Worm (Caenorhabditis elegans) whole organism, L1 larva: ENCODE results near the gene T12G3.6.

Source experiments
- C04F5.9 ChIP-seq: sonication (generic microtip); optimal IDR thresholded peaks from 2 replicates; lab custom pipeline; 2016; ENCODE audit warnings: missing genetic modification characterization, missing compliant biosample characterization
- aha-1 ChIP-seq: fragments of 150-350 bp; optimal IDR thresholded peaks from 2 replicates; lab custom pipeline; 2014; ENCODE audit warnings: missing biosample characterization, missing genetic modification characterization
- alr-1 ChIP-seq: fragments of 200-800 bp; sonication (Bioruptor generic); optimal IDR thresholded peaks from 2 replicates; lab custom pipeline; 2018; ENCODE audit warnings: borderline replicate concordance, mild to moderate bottlenecking, missing genetic modification characterization, missing compliant biosample characterization
- blmp-1 ChIP-seq: fragments of 150-350 bp; optimal IDR thresholded peaks from 2 replicates; lab custom pipeline; 2014; ENCODE audit warnings: missing biosample characterization, missing genetic modification characterization
- ceh-63 ChIP-seq: fragments of 200-800 bp; sonication (Bioruptor generic); optimal IDR thresholded peaks from 2 replicates; lab custom pipeline; 2018; ENCODE audit warnings: mild to moderate bottlenecking, missing genetic modification characterization, missing compliant biosample characterization
- dsc-1 ChIP-seq: sonication (generic microtip); optimal IDR thresholded peaks from 2 replicates; lab custom pipeline; 2016; ENCODE audit warnings: mild to moderate bottlenecking, missing genetic modification characterization, missing compliant biosample characterization
- efl-1 ChIP-seq, 4 experiments: fragments of 150-350 bp; optimal IDR thresholded peaks in 3 of 4; peaks in 1 of 4; 1 replicate in 1 of 4; 2 replicates in 3 of 4; lab custom pipeline; 2014; ENCODE audit warnings: missing biosample characterization in 2 of 4, missing genetic modification characterization in 2 of 4, missing genetic modification reagents in 2 of 4
- jun-1 ChIP-seq: fragments of 150-350 bp; optimal IDR thresholded peaks from 2 replicates; lab custom pipeline; 2014; ENCODE audit warnings: missing biosample characterization, missing genetic modification reagents, missing genetic modification characterization
- lin-14 ChIP-seq: fragments of 200-800 bp; sonication (Bioruptor generic); optimal IDR thresholded peaks from 2 replicates; lab custom pipeline; 2018; ENCODE audit warnings: mild to moderate bottlenecking, missing genetic modification characterization, moderate library complexity, missing compliant biosample characterization
- lin-39 ChIP-seq: fragments of 150-350 bp; optimal IDR thresholded peaks from 2 replicates; lab custom pipeline; 2014; ENCODE audit warnings: missing biosample characterization, missing genetic modification reagents, missing genetic modification characterization
- mdl-1 ChIP-seq, 2 experiments: fragments of 150-350 bp; optimal IDR thresholded peaks; 2 replicates each; lab custom pipeline; 2014 to 2017; ENCODE audit warnings: missing biosample characterization in 2 of 2, missing genetic modification characterization in 2 of 2, inconsistent platforms in 1 of 2
- nhr-28 ChIP-seq: fragments of 150-350 bp; optimal IDR thresholded peaks from 2 replicates; lab custom pipeline; 2014; ENCODE audit warnings: missing biosample characterization, missing genetic modification characterization
- nhr-71 ChIP-seq: sonication (generic microtip); optimal IDR thresholded peaks from 2 replicates; lab custom pipeline; 2016; ENCODE audit warnings: mild to moderate bottlenecking, missing genetic modification characterization, moderate library complexity, missing compliant biosample characterization
- nhr-84 ChIP-seq: sonication (generic microtip); optimal IDR thresholded peaks from 2 replicates; lab custom pipeline; 2017; ENCODE audit warnings: missing biosample characterization, missing genetic modification characterization
- nhr-85 ChIP-seq: sonication (generic microtip); peaks from one replicate; lab custom pipeline; 2016; ENCODE audit warnings: missing genetic modification characterization, inconsistent platforms, missing compliant biosample characterization
- rnt-1 ChIP-seq: sonication (generic microtip); optimal IDR thresholded peaks from 2 replicates; lab custom pipeline; 2016; ENCODE audit warnings: mild to moderate bottlenecking, missing genetic modification characterization, moderate library complexity, missing compliant biosample characterization

T12G3.6 gene

ce11 chrIV:12009046-12009674, 21.9 kb downstream of the T12G3.6 start:
- TF ChIP-seq nhr-85 (peak; percentile 19), ceh-63 (GFP tag; lab: Kevin White, UChicago) (no peak), efl-1 (optimal IDR thresholded peaks at IDR 0.05; lab: Kevin White, UChicago) (no peak), efl-1 (GFP tag; optimal IDR thresholded peaks at IDR 0.05 in 1 of 2; lab: Kevin White, UChicago) (peak in 1 of 2 experiments; percentile 41), mdl-1 (tag; optimal IDR thresholded peaks at IDR 0.05; lab: Kevin White, UChicago) (peak in 1 of 2 experiments; percentile 13), rnt-1 (tag; lab: Kevin White, UChicago) (peak; percentile 5), nhr-71 (tag; lab: Kevin White, UChicago) (peak; percentile 33), blmp-1 (tag; lab: Kevin White, UChicago) (peak; percentile 46), lin-14 (GFP tag; lab: Kevin White, UChicago) (peak; percentile 44), lin-39 (tag; lab: Kevin White, UChicago) (no peak)

ce11 chrIV:12005090-12005770, 25.8 kb downstream of the T12G3.6 start:
- TF ChIP-seq nhr-85 (peak; percentile 45), lin-39 (tag; lab: Kevin White, UChicago) (no peak), alr-1 (tag; lab: Kevin White, UChicago) (no peak)

ce11 chrIV:11986407-11986806, 44.7 kb downstream of the T12G3.6 start:
- TF ChIP-seq aha-1 (tag; lab: Kevin White, UChicago) = no peak
- TF ChIP-seq nhr-84 (tag; lab: Kevin White, UChicago) = no peak
- TF ChIP-seq nhr-28 = no peak
- no peak for TF ChIP-seq jun-1
- TF ChIP-seq C04F5.9 (tag; lab: Kevin White, UChicago) = no peak
- TF ChIP-seq dsc-1 (tag; lab: Kevin White, UChicago) = no peak
